Worm (Caenorhabditis elegans): ENCODE data around the gene F53A2.9.
A peak's percentile ranks its signal among the peaks of the same experiment; 100 is the strongest.

DNA sequence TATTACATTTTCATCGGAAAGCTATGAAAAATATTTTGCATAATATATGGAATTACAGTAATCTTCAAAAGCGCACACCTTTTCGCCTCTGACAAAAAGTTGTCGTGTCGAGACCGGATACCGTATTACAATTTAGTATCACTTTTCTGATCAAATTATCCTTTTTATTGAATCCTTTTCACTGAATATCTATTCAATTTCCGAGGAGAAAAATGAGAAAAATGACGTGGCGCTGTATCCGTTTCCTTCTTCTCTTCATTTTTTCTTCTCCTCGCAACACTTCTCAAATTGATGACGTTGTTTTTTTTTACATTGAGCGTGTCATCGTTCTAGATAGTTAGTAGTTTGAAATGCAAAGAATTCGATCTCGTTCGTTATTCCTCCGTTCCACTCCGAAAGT is 8.2 kb downstream of the F53A2.9 start:
- no peak for TF ChIP-seq ztf-11 (tag; optimal IDR thresholded peaks at IDR 0.05)
- TF ChIP-seq unc-39 (tag; optimal IDR thresholded peaks at IDR 0.05): no peak
- TF ChIP-seq unc-62 (GFP tag; optimal IDR thresholded peaks at IDR 0.05): no peak
- TF ChIP-seq ces-1 (GFP tag; optimal IDR thresholded peaks at IDR 0.05): peak; percentile 26
- TF ChIP-seq nhr-237 (tag; optimal IDR thresholded peaks at IDR 0.05): no peak
- no peak for TF ChIP-seq pha-4 (tag; optimal IDR thresholded peaks at IDR 0.05)
- no peak for TF ChIP-seq snpc-4 (tag; optimal IDR thresholded peaks at IDR 0.05)
- TF ChIP-seq lsy-2 (tag; optimal IDR thresholded peaks at IDR 0.05): no peak
- no peak for TF ChIP-seq sptf-1 (tag; optimal IDR thresholded peaks at IDR 0.05)
- TF ChIP-seq mep-1 (tag; optimal IDR thresholded peaks at IDR 0.05): no peak
- no peak for TF ChIP-seq nhr-12 (tag; optimal IDR thresholded peaks at IDR 0.05)
- TF ChIP-seq lin-13 (tag; optimal IDR thresholded peaks at IDR 0.05): no peak
- TF ChIP-seq blmp-1 (tag; optimal IDR thresholded peaks at IDR 0.05): no peak
- TF ChIP-seq nhr-76 (tag; optimal IDR thresholded peaks at IDR 0.05): no peak
